Fruit fly (Drosophila melanogaster): ENCODE results near the gene EMC5.

Gene EMC5

DNA sequence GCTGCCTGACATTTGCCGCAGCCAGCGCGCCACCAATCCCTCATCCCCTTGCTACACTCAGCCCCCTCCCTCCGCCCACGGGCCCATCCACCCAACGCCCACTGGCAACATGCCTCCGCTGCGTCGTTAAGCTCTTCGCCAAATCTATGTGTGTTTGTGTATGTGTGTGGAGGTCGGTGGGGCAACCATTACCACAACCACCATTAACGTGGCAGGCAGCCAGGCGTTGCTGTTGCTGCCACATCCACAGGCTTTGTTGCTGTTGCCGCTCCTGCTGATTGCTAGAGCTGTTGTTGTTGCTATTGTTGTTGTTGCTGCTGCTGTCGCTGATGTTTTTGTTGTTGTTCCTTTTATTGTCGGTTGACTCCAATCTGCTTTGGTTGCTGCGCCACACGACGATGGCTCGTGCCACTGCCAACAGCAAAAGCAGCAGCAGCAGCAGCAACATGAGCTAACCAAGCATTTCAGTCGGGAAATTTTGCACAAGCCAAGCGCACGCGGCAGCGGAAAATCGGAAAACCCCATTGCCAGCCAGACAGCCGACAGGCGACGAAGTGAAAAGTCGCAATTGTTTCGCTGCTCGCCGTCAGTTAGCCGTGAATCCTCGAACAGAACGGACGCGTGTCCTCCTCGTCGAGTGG lies 39.9 kb downstream of the EMC5 start, which contains the start of gene Sidpn:
Gene Sidpn (plus strand): TSS at position 465 of the 641 bp plus-strand sequence.
- no peak for TF ChIP-seq EcR (GFP tag; optimal IDR thresholded peaks at IDR 0.05)
- no peak for TF ChIP-seq CG8478 (optimal IDR thresholded peaks at IDR 0.05)
- TF ChIP-seq pan (optimal IDR thresholded peaks at IDR 0.05): no peak
- TF ChIP-seq usp (GFP tag; optimal IDR thresholded peaks at IDR 0.05): no peak
- TF ChIP-seq psq (optimal IDR thresholded peaks at IDR 0.05): no peak
- no peak for TF ChIP-seq Dll (optimal IDR thresholded peaks at IDR 0.05)

DNA sequence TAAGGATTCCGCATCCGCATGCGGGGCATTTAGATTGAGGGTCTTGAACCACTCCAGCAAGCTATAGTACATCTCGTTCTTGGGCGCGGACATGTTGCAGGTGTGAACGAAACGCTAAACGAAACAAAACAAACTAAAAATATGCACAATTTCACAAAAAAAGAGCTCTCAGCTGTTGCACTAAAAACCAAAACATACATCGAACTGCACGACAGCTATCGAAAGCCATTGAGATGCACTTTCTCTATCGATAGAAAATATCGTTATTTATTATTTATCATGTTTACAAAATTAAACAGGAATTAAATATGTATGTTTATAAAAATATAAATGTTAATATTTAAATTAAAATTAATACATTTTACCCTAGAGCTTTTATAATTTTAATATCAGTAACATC lies 45.8 kb downstream of the EMC5 start, which contains the start of gene hook:
Gene hook (minus strand): TSS at position 211 of the 400 bp plus-strand sequence.
- TF ChIP-seq CG8478 (optimal IDR thresholded peaks at IDR 0.05) (no peak), EcR (GFP tag; optimal IDR thresholded peaks at IDR 0.05) (no peak), usp (GFP tag; optimal IDR thresholded peaks at IDR 0.05) (no peak), psq (optimal IDR thresholded peaks at IDR 0.05) (no peak), Dll (optimal IDR thresholded peaks at IDR 0.05) (no peak), pan (optimal IDR thresholded peaks at IDR 0.05) (no peak)

DNA sequence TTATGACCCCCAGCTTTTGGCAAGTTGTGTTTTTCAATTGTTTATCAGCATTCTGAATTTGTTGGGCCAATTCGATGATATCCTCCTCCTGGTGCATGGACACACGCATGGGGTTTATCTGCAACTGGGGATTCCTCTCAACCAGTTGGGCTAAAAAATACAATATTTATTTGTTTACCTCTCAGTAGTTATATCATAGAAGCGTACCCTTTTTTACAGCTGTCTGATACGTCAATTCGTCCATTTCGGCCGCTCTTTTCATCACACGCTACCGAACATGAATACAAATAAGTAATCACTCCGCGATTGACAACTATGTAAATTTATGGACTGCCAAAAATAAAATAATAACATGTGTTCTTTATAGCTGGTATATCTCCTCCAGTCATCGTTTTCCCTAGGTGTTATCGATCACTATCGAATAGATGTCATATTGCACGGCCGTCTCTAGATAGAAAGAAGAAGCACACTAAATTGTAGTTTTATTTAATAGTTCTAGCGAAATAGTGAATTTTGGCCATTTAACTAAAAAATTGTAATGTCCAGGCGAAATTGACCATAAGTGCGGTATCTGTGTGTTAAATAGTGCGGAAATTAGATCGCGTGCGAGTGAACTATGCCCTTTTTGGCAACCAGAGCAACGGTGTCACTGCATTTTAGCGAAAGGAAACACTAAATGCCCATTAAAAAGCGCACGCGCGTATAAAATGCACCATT lies 46.9 kb downstream of the EMC5 start, which contains the start of the genes mib2 and CG31800:
Gene mib2 (plus strand): TSS at position 232 of the 717 bp plus-strand sequence.
Gene CG31800 (minus strand): TSS at position 364 of the 717 bp plus-strand sequence.
- no peak for TF ChIP-seq pan (optimal IDR thresholded peaks at IDR 0.05)
- TF ChIP-seq CG8478 (optimal IDR thresholded peaks at IDR 0.05): no peak
- TF ChIP-seq psq (optimal IDR thresholded peaks at IDR 0.05): no peak
- TF ChIP-seq EcR (GFP tag; optimal IDR thresholded peaks at IDR 0.05): no peak
- no peak for TF ChIP-seq Dll (optimal IDR thresholded peaks at IDR 0.05)
- no peak for TF ChIP-seq usp (GFP tag; optimal IDR thresholded peaks at IDR 0.05)

DNA sequence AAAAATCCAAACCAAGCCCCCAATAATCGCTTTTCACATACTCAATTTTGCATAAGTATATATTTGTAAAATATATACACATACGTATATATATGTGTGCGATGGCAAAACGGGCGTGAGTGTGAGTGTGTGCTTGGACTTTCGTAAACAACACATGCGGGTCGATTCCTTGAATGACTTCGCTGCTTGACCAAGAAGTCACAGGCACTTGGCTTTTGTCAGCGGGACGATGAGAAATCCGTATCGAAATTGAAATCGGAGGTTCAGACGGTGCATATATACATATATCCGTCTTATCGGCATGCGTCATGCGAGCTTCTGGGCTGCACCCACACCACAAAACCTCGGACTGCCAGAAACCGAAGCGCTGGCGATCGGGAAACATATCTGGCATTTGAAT lies 47.5 kb downstream of the EMC5 start:
- no peak for TF ChIP-seq psq (optimal IDR thresholded peaks at IDR 0.05)
- TF ChIP-seq EcR (GFP tag; optimal IDR thresholded peaks at IDR 0.05): no peak
- TF ChIP-seq pan (optimal IDR thresholded peaks at IDR 0.05): no peak
- TF ChIP-seq Dll (optimal IDR thresholded peaks at IDR 0.05): no peak
- TF ChIP-seq usp (GFP tag; optimal IDR thresholded peaks at IDR 0.05): no peak
- no peak for TF ChIP-seq CG8478 (optimal IDR thresholded peaks at IDR 0.05)

DNA sequence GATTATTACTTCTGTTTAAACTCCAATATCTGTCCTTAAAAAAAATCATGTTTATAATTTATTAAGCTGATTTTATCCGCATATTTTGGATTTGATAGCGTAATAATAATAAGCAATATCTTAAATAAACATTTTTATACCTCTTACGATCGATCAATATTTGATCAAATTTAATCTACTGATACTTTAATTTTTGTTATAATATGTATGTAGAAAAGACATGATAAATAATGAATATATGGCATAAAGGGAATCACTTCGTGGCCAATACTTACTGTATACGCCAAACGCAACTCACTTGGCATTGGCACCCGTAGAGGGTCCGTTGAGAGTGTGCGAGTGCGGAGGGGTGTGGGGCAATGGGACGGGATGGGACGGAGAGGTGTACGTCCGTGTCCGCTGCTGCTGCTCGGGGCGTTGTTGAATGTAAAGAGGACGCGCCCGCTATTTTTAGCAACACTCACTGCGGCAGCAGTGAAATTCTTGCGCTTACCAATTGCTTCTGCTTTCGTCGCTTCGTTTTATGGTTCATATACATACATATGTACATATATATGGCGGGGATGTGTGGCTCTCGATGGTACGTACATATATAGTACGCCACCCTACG lies 48.7 kb downstream of the EMC5 start:
- no peak for TF ChIP-seq pan (optimal IDR thresholded peaks at IDR 0.05)
- TF ChIP-seq CG8478 (optimal IDR thresholded peaks at IDR 0.05): no peak
- TF ChIP-seq EcR (GFP tag; optimal IDR thresholded peaks at IDR 0.05): no peak
- no peak for TF ChIP-seq psq (optimal IDR thresholded peaks at IDR 0.05)
- TF ChIP-seq Dll (optimal IDR thresholded peaks at IDR 0.05): no peak
- no peak for TF ChIP-seq usp (GFP tag; optimal IDR thresholded peaks at IDR 0.05)

DNA sequence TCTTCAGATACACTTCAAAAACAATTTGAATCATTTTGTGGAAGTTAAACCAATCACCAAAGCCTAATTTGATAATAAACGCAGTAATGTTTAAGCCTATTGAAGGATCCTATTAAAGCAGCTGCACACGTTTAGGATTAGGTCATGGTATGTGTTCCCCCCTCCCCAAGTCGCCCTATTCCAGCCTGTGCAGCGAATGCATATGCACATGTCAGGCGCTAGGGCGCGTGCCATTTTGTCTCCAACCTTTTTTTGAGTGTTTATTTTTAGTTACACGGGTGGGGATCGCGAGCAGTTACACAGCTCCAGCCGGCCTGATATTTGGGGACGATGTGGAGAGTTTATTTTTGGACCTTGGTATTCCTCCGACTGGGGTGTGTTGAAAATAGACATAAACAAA lies 49.5 kb downstream of the EMC5 start:
- no peak for TF ChIP-seq EcR (GFP tag; optimal IDR thresholded peaks at IDR 0.05)
- no peak for TF ChIP-seq CG8478 (optimal IDR thresholded peaks at IDR 0.05)
- no peak for TF ChIP-seq psq (optimal IDR thresholded peaks at IDR 0.05)
- TF ChIP-seq usp (GFP tag; optimal IDR thresholded peaks at IDR 0.05): no peak
- no peak for TF ChIP-seq Dll (optimal IDR thresholded peaks at IDR 0.05)
- TF ChIP-seq pan (optimal IDR thresholded peaks at IDR 0.05): no peak

DNA sequence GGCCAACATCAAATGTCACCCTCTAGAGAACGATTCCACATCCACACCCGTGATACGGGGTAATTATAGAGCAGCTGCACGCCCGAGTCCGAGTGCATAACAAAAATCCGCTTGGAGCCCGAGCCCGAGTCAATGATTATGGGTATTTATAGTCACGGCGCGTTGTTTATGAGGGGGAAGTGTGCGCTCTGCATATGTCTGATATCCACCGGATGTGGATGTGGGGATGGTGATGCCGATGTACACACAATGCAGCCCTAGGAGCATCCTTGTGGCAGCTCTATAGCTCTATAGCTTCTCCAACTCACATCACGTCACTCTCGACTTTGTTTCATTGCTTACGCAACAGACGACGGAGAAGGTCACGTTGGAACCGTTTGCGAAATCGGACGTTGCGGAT lies 49.9 kb downstream of the EMC5 start:
- TF ChIP-seq EcR (GFP tag; optimal IDR thresholded peaks at IDR 0.05) (no peak), CG8478 (optimal IDR thresholded peaks at IDR 0.05) (no peak), usp (GFP tag; optimal IDR thresholded peaks at IDR 0.05) (no peak), psq (optimal IDR thresholded peaks at IDR 0.05) (no peak), pan (optimal IDR thresholded peaks at IDR 0.05) (no peak), Dll (optimal IDR thresholded peaks at IDR 0.05) (no peak)
